Fruit fly (Drosophila melanogaster) whole organism, embryonic: ENCODE measurements around the gene robl62A.

Experiments
- Abd-B ChIP-seq: fragments of 200-800 bp; sonication (Bioruptor generic); optimal IDR thresholded peaks from 2 replicates; lab custom pipeline; 2018; ENCODE audit warnings: missing biosample characterization, mild to moderate bottlenecking, missing genetic modification characterization, moderate library complexity
- CG14050 ChIP-seq: fragments of 200-800 bp; sonication (Bioruptor generic); IDR thresholded peaks from 3 replicates; pipeline ENCODE4 v1.3.6; 2022; ENCODE audit warnings: missing biosample characterization, missing genetic modification characterization
- CG14441 ChIP-seq: fragments of 200-800 bp; sonication (Bioruptor generic); IDR thresholded peaks from 2 replicates; pipeline ENCODE4 v1.3.6; 2022; ENCODE audit warnings: missing biosample characterization, missing genetic modification characterization
- CG17802 ChIP-seq: fragments of 200-800 bp; sonication (Bioruptor generic); optimal IDR thresholded peaks from 2 replicates; lab custom pipeline; 2018; ENCODE audit warnings: missing biosample characterization, mild to moderate bottlenecking, missing genetic modification characterization, moderate library complexity
- CG2678 ChIP-seq: fragments of 200-800 bp; sonication (Bioruptor generic); optimal IDR thresholded peaks from 3 replicates; lab custom pipeline; 2019; ENCODE audit warnings: missing biosample characterization, mild to moderate bottlenecking, missing genetic modification characterization, moderate library complexity
- CG32532 ChIP-seq: fragments of 200-800 bp; sonication (Bioruptor generic); IDR thresholded peaks from 2 replicates; pipeline ENCODE4 v1.3.6; 2022; ENCODE audit warnings: missing biosample characterization, missing genetic modification characterization
- CG3726 ChIP-seq: fragments of 200-800 bp; sonication (Bioruptor generic); IDR thresholded peaks from 3 replicates; pipeline ENCODE4, ENCODE4 v1.3.6; 2022; ENCODE audit warnings: missing biosample characterization, missing genetic modification characterization
- CG5953 ChIP-seq: fragments of 200-800 bp; sonication (Bioruptor generic); IDR thresholded peaks from 2 replicates; pipeline ENCODE4 v1.3.6; 2022; ENCODE audit warnings: missing biosample characterization, missing genetic modification characterization
- CG6683 ChIP-seq: fragments of 200-800 bp; sonication (Bioruptor generic); optimal IDR thresholded peaks from 2 replicates; lab custom pipeline; 2017; ENCODE audit warnings: missing biosample characterization, mild to moderate bottlenecking, missing genetic modification characterization, missing genetic modification reagents
- CG7372 ChIP-seq: fragments of 200-800 bp; sonication (Bioruptor generic); IDR thresholded peaks from 2 replicates; pipeline ENCODE4 v1.3.6; 2022; ENCODE audit warnings: missing biosample characterization, missing genetic modification characterization
- CG8281 ChIP-seq: fragments of 200-800 bp; sonication (Bioruptor generic); optimal IDR thresholded peaks from 2 replicates; lab custom pipeline; 2018; ENCODE audit warnings: missing biosample characterization, mild to moderate bottlenecking, missing genetic modification characterization, moderate library complexity
- CG8765 ChIP-seq: fragments of 200-800 bp; sonication (Bioruptor generic); IDR thresholded peaks from 2 replicates; pipeline ENCODE4 v1.3.6; 2022; ENCODE audit warnings: missing biosample characterization, missing genetic modification characterization
- CG9215 ChIP-seq: fragments of 200-800 bp; sonication (Bioruptor generic); IDR thresholded peaks from 2 replicates; pipeline ENCODE4 v1.3.6; 2022; ENCODE audit warnings: missing biosample characterization, missing genetic modification characterization
- CG9437 ChIP-seq: fragments of 200-800 bp; sonication (Bioruptor generic); optimal IDR thresholded peaks from 2 replicates; lab custom pipeline; 2018; ENCODE audit warnings: missing biosample characterization, mild to moderate bottlenecking, missing genetic modification characterization
- CG9609 ChIP-seq: fragments of 200-800 bp; sonication (Bioruptor generic); optimal IDR thresholded peaks from 3 replicates; lab custom pipeline; 2016; ENCODE audit warnings: missing biosample characterization, missing genetic modification characterization
- CHES-1-like ChIP-seq: fragments of 200-800 bp; sonication (Bioruptor generic); optimal IDR thresholded peaks from 2 replicates; lab custom pipeline; 2016; ENCODE audit warnings: missing biosample characterization, missing genetic modification characterization
- Dek ChIP-seq: fragments of 200-800 bp; sonication (Bioruptor generic); optimal IDR thresholded peaks from 3 replicates; lab custom pipeline; 2019; ENCODE audit warnings: missing biosample characterization, mild to moderate bottlenecking, missing genetic modification characterization, moderate library complexity
- Ets97D ChIP-seq: fragments of 200-800 bp; sonication (Bioruptor generic); optimal IDR thresholded peaks from 3 replicates; lab custom pipeline; 2016; ENCODE audit warnings: missing biosample characterization, missing genetic modification characterization
- HmgD ChIP-seq: fragments of 200-800 bp; sonication (Bioruptor generic); optimal IDR thresholded peaks from 3 replicates; lab custom pipeline; 2016; ENCODE audit warnings: missing biosample characterization, missing genetic modification characterization
- Hr3 ChIP-seq: fragments of 200-800 bp; sonication (Bioruptor generic); optimal IDR thresholded peaks from 3 replicates; lab custom pipeline; 2016; ENCODE audit warnings: missing biosample characterization, missing genetic modification characterization
- Hr78 ChIP-seq, 2 experiments: fragments of 200-800 bp in 1 of 2; fragments of >200 bp in 1 of 2; sonication (Bioruptor generic) in 1 of 2; optimal IDR thresholded peaks; 2 replicates each; lab custom pipeline; 2017 to 2019; ENCODE audit warnings: missing biosample characterization in 2 of 2, missing genetic modification characterization in 2 of 2, mild to moderate bottlenecking in 1 of 2, moderate library complexity in 1 of 2
- MESR4 ChIP-seq: fragments of 200-800 bp; sonication (Bioruptor generic); optimal IDR thresholded peaks from 2 replicates; lab custom pipeline; 2018; ENCODE audit warnings: missing biosample characterization, mild to moderate bottlenecking, missing genetic modification characterization, moderate library complexity
- NC2α ChIP-seq: fragments of 200-800 bp; sonication (Bioruptor generic); optimal IDR thresholded peaks from 2 replicates; lab custom pipeline; 2016; ENCODE audit warnings: missing biosample characterization, missing genetic modification characterization
- Optix ChIP-seq: fragments of 200-800 bp; sonication (Bioruptor generic); IDR thresholded peaks from 3 replicates; pipeline ENCODE4 v1.3.6; 2022; ENCODE audit warnings: missing biosample characterization, missing genetic modification characterization
- PHDP ChIP-seq: fragments of 200-800 bp; sonication (Bioruptor generic); optimal IDR thresholded peaks from 3 replicates; lab custom pipeline; 2018; ENCODE audit warnings: missing biosample characterization, mild to moderate bottlenecking, missing genetic modification characterization, moderate library complexity
- Ptx1 ChIP-seq: fragments of 200-800 bp; sonication (Bioruptor generic); IDR thresholded peaks from 2 replicates; pipeline ENCODE4 v1.3.6; 2022; ENCODE audit warnings: missing biosample characterization, missing genetic modification characterization
- Sry-δ ChIP-seq: fragments of 200-800 bp; sonication (Bioruptor generic); optimal IDR thresholded peaks from 2 replicates; lab custom pipeline; 2016; ENCODE audit warnings: missing biosample characterization, missing genetic modification characterization
- Taf1 ChIP-seq: fragments of 200-800 bp; sonication (Bioruptor generic); IDR thresholded peaks from 2 replicates; pipeline ENCODE4 v1.3.6; 2022; ENCODE audit warnings: missing biosample characterization, missing genetic modification characterization
- abd-A ChIP-seq: fragments of 200-800 bp; sonication (Bioruptor generic); optimal IDR thresholded peaks from 3 replicates; lab custom pipeline; 2019; ENCODE audit warnings: missing biosample characterization, mild to moderate bottlenecking, missing genetic modification characterization, moderate library complexity
- aop ChIP-seq: fragments of 200-800 bp; sonication (Bioruptor generic); IDR thresholded peaks from 2 replicates; pipeline ENCODE4 v1.3.6; 2022; ENCODE audit warnings: missing biosample characterization, missing genetic modification characterization
- bsh ChIP-seq, 2 experiments: fragments of 200-800 bp; sonication (Bioruptor generic); optimal IDR thresholded peaks; 2 replicates each; lab custom pipeline; 2017 to 2018; ENCODE audit warnings: mild to moderate bottlenecking in 2 of 2, missing biosample characterization in 2 of 2, missing genetic modification characterization in 2 of 2, moderate library complexity in 1 of 2
- exex ChIP-seq: fragments of 200-800 bp; sonication (Bioruptor generic); optimal IDR thresholded peaks from 4 replicates; lab custom pipeline; 2018; ENCODE audit warnings: missing biosample characterization, mild to moderate bottlenecking, missing genetic modification characterization, moderate library complexity
- fd96Cb ChIP-seq: fragments of 200-800 bp; sonication (Bioruptor generic); optimal IDR thresholded peaks from 2 replicates; lab custom pipeline; 2018; ENCODE audit warnings: missing biosample characterization, mild to moderate bottlenecking, missing genetic modification characterization, moderate library complexity
- gcm2 ChIP-seq: fragments of 200-800 bp; sonication (Bioruptor generic); optimal IDR thresholded peaks from 2 replicates; lab custom pipeline; 2016; ENCODE audit warnings: missing biosample characterization, missing genetic modification characterization
- gem ChIP-seq: fragments of 200-800 bp; sonication (Bioruptor generic); optimal IDR thresholded peaks from 2 replicates; lab custom pipeline; 2019; ENCODE audit warnings: missing biosample characterization, mild to moderate bottlenecking, missing genetic modification characterization, moderate library complexity
- ham ChIP-seq: fragments of 200-800 bp; sonication (Bioruptor generic); IDR thresholded peaks from 2 replicates; pipeline ENCODE4 v1.3.6; 2022; ENCODE audit warnings: missing biosample characterization, missing genetic modification characterization
- ind ChIP-seq: fragments of 200-800 bp; sonication (Bioruptor generic); optimal IDR thresholded peaks from 3 replicates; lab custom pipeline; 2016; ENCODE audit warnings: missing biosample characterization, missing genetic modification characterization
- ken ChIP-seq: fragments of 200-800 bp; sonication (Bioruptor generic); IDR thresholded peaks from 3 replicates; pipeline ENCODE4 v1.3.6; 2022; ENCODE audit warnings: missing biosample characterization, missing genetic modification characterization
- kni ChIP-seq: fragments of 200-800 bp; sonication (Bioruptor generic); optimal IDR thresholded peaks from 3 replicates; lab custom pipeline; 2017; ENCODE audit warnings: mild to moderate bottlenecking, missing biosample characterization, missing genetic modification reagents, missing genetic modification characterization
- lab ChIP-seq: fragments of 200-800 bp; sonication (Bioruptor generic); optimal IDR thresholded peaks from 3 replicates; lab custom pipeline; 2017; ENCODE audit warnings: missing biosample characterization, missing genetic modification characterization, mild to moderate bottlenecking, moderate library complexity, missing genetic modification reagents
- maf-S ChIP-seq: fragments of 200-800 bp; sonication (Bioruptor generic); optimal IDR thresholded peaks from 2 replicates; lab custom pipeline; 2016; ENCODE audit warnings: missing biosample characterization, missing genetic modification characterization
- ranshi ChIP-seq: fragments of 200-800 bp; sonication (Bioruptor generic); IDR thresholded peaks from 2 replicates; pipeline ENCODE4 v1.3.6; 2022; ENCODE audit warnings: missing biosample characterization, missing genetic modification characterization
- row ChIP-seq: fragments of 200-800 bp; sonication (Bioruptor generic); IDR thresholded peaks from 3 replicates; pipeline ENCODE4 v1.3.6; 2022; ENCODE audit warnings: missing biosample characterization, missing genetic modification characterization
- salm ChIP-seq: fragments of 200-800 bp; sonication (Bioruptor generic); optimal IDR thresholded peaks from 2 replicates; lab custom pipeline; 2018; ENCODE audit warnings: missing biosample characterization, mild to moderate bottlenecking, missing genetic modification characterization
- sim ChIP-seq: fragments of 200-800 bp; sonication (Bioruptor generic); IDR thresholded peaks from 2 replicates; pipeline ENCODE4 v1.3.6; 2022; ENCODE audit warnings: missing biosample characterization, missing genetic modification characterization
- sima ChIP-seq: fragments of 200-800 bp; sonication (Bioruptor generic); optimal IDR thresholded peaks from 2 replicates; lab custom pipeline; 2016; ENCODE audit warnings: missing biosample characterization, missing genetic modification characterization
- ssp ChIP-seq: fragments of 200-800 bp; sonication (Bioruptor generic); IDR thresholded peaks from 2 replicates; pipeline ENCODE4 v1.3.6; 2022; ENCODE audit warnings: missing biosample characterization, missing genetic modification characterization
- tgo ChIP-seq: fragments of 200-800 bp; sonication (Bioruptor generic); IDR thresholded peaks from 3 replicates; pipeline ENCODE4 v1.3.6; 2022; ENCODE audit warnings: missing biosample characterization, missing genetic modification characterization
- vnd ChIP-seq: fragments of 200-800 bp; sonication (Bioruptor generic); IDR thresholded peaks from 3 replicates; pipeline ENCODE4 v1.3.6; 2022; ENCODE audit warnings: missing biosample characterization, missing genetic modification characterization; ENCODE audit not compliant: partially characterized antibody
- wdn ChIP-seq: fragments of 200-800 bp; sonication (Bioruptor generic); IDR thresholded peaks from 2 replicates; pipeline ENCODE4 v1.3.6; 2022; ENCODE audit warnings: missing biosample characterization, missing genetic modification characterization
- zen ChIP-seq: fragments of 200-800 bp; sonication (Bioruptor generic); optimal IDR thresholded peaks from 3 replicates; lab custom pipeline; 2018; ENCODE audit warnings: missing biosample characterization, mild to moderate bottlenecking, missing genetic modification characterization, moderate library complexity

robl62A gene

DNA sequence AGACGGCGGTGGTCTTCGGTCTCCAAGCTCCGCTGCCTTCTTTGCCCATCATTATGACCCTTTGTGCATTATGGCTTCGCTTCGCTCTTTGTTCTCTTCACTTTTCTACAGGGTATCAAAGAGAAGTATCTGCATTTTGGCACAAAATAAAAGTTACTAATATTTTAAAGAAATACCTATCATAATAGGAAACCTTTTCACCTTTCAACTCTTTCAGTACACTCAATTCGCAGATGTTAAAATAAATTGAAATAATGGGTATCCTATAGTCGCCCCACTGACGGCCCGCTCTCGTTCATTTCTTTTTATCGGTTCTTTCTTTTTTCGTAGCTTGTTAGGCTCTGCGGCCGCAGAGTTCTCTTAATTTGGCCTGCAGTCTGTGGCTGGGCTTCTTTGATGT, 34.5 kb upstream of the robl62A start (continued):
- no peak for TF ChIP-seq vnd (GFP tag; lab: Robert Waterston, UW)
- peak; percentile 53; the same call in 2 of the 3 replicates for TF ChIP-seq CG14050
- peak; percentile 46; the same call in 1 of the 2 replicates for TF ChIP-seq aop (GFP tag; lab: Robert Waterston, UW)
- TF ChIP-seq CHES-1-like (GFP tag; lab: Kevin White, UChicago) = peak; percentile 59
- peak; percentile 84; the same call in 2 of the 3 replicates for TF ChIP-seq CG3726
- TF ChIP-seq ind (GFP tag; lab: Kevin White, UChicago) = peak; percentile 60
- TF ChIP-seq wdn (GFP tag; lab: Robert Waterston, UW) = no peak
- TF ChIP-seq CG9215 = no peak; the same call in 1 of the 2 replicates
- TF ChIP-seq gem (tag; lab: Kevin White, UChicago) = peak; percentile 90
- TF ChIP-seq NC2α = peak; percentile 80
- TF ChIP-seq lab = peak; percentile 17
- peak; percentile 31 for TF ChIP-seq gcm2 (GFP tag; lab: Kevin White, UChicago)
- peak; percentile 86 for TF ChIP-seq Abd-B
- TF ChIP-seq abd-A (tag; lab: Kevin White, UChicago) = peak; percentile 50
- TF ChIP-seq Dek (tag; lab: Kevin White, UChicago) = peak; percentile 5
- TF ChIP-seq tgo = peak; percentile 82
- TF ChIP-seq CG8281 = peak; percentile 35
- TF ChIP-seq salm (tag; lab: Kevin White, UChicago) = peak; percentile 77
- peak in 1 of 2 experiments; percentile 70 for TF ChIP-seq Hr78 (GFP tag; optimal IDR thresholded peaks at IDR 0.05; lab: Kevin White, UChicago)
- TF ChIP-seq sim = peak; percentile 90
- no peak for TF ChIP-seq ham (GFP tag; lab: Robert Waterston, UW)
- TF ChIP-seq CG7372 (GFP tag; lab: Robert Waterston, UW) = peak; percentile 84
- peak; percentile 82; the same call in 2 of the 3 replicates for TF ChIP-seq Optix
- peak; percentile 57 for TF ChIP-seq CG9609 (GFP tag; lab: Kevin White, UChicago)
- no peak for TF ChIP-seq MESR4 (GFP tag; lab: Kevin White, UChicago)
- TF ChIP-seq CG2678 (tag; lab: Kevin White, UChicago) = peak; percentile 87
- no peak for TF ChIP-seq CG6683 (GFP tag; lab: Kevin White, UChicago)
- TF ChIP-seq sima (GFP tag; lab: Kevin White, UChicago) = peak; percentile 38
- TF ChIP-seq Taf1 (GFP tag; lab: Robert Waterston, UW) = no peak
- TF ChIP-seq Hr3 = peak; percentile 82
- TF ChIP-seq bsh (GFP tag; optimal IDR thresholded peaks at IDR 0.05; lab: Kevin White, UChicago) = peak; percentile 50 to 98

DNA sequence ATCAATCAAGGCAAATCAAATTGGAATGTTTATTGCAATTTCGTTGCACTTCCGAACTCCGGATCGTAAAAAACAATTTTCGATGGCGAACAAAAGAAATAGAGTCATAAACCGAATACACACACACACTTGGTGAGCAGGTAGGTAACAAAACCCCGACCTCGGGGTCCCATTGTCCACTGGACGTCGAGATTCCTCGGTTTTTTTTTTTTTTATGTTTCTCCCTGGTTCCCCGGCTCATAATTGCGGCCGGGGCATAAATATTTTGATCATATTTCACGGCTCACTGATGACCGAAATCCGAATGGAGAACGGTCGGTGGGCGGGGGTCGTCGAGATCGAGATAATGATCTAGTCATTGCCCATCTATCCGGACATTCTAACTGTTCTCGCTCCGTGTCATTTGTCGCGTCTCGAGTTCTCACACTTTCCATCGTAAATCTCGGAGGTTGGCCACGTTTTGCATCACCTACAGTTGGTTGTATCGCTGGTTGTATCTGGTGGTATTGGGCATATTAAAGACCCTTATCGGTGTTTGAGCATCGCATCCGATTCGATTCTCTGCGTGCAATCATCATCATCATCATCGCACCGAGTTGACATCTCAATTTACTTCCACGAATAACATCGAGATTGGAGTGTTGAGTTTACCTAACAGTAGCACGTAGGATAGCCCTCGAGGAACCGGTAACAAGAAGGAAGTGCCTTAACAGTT, 29.5 kb upstream of the robl62A start:
- 0 out of 3 replicates have a peak, but pooled peaks have one; percentile 13 for TF ChIP-seq ken (GFP tag; lab: Robert Waterston, UW)
- TF ChIP-seq Ptx1 (GFP tag; lab: Robert Waterston, UW) = no peak
- no peak for TF ChIP-seq CG5953
- TF ChIP-seq Sry-δ = no peak
- TF ChIP-seq exex (tag; lab: Kevin White, UChicago) = no peak
- TF ChIP-seq Ets97D (GFP tag; lab: Kevin White, UChicago) = no peak
- no peak for TF ChIP-seq CG14441 (GFP tag; lab: Robert Waterston, UW)
- TF ChIP-seq HmgD (GFP tag; lab: Kevin White, UChicago) = no peak
- no peak for TF ChIP-seq CG8765 (GFP tag; lab: Robert Waterston, UW)
- TF ChIP-seq sim = no peak
- TF ChIP-seq CG32532 = no peak
- TF ChIP-seq ssp = no peak
- TF ChIP-seq CG9437 (GFP tag; lab: Kevin White, UChicago) = no peak
- peak; percentile 70 for TF ChIP-seq kni
- TF ChIP-seq row = no peak
- no peak for TF ChIP-seq PHDP
- TF ChIP-seq ranshi (GFP tag; lab: Robert Waterston, UW) = no peak
- no peak for TF ChIP-seq maf-S
- no peak for TF ChIP-seq fd96Cb (tag; lab: Kevin White, UChicago)
- TF ChIP-seq CG17802 (tag; lab: Kevin White, UChicago) = no peak
- no peak for TF ChIP-seq zen (tag; lab: Kevin White, UChicago)
